Worm (Caenorhabditis elegans) whole organism, L4 larva: Measurements from ENCODE around the gene Y51H4A.937.

Source experiments
- aly-2 ChIP-seq: sonication (generic microtip); optimal IDR thresholded peaks from 2 replicates; lab custom pipeline; 2018; ENCODE audit warnings: missing biosample characterization, missing genetic modification characterization
- ceh-32 ChIP-seq: sonication (generic microtip); optimal IDR thresholded peaks from 2 replicates; lab custom pipeline; 2016; ENCODE audit warnings: mild to moderate bottlenecking, missing genetic modification characterization, missing compliant biosample characterization; ENCODE audit not compliant: poor library complexity
- hlh-30 ChIP-seq: sonication (generic microtip); optimal IDR thresholded peaks from 2 replicates; lab custom pipeline; 2017; ENCODE audit warnings: antibody characterized with exemption, mild to moderate bottlenecking, missing genetic modification characterization, missing compliant biosample characterization; ENCODE audit not compliant: insufficient read depth
- mep-1 ChIP-seq: fragments of 150-350 bp; sonication (generic microtip); optimal IDR thresholded peaks from 3 replicates; lab custom pipeline; 2014; ENCODE audit warnings: missing biosample characterization, missing genetic modification characterization
- nhr-10 ChIP-seq: fragments of 150-350 bp; optimal IDR thresholded peaks from 2 replicates; lab custom pipeline; 2014; ENCODE audit warnings: missing biosample characterization, missing genetic modification characterization

DNA sequence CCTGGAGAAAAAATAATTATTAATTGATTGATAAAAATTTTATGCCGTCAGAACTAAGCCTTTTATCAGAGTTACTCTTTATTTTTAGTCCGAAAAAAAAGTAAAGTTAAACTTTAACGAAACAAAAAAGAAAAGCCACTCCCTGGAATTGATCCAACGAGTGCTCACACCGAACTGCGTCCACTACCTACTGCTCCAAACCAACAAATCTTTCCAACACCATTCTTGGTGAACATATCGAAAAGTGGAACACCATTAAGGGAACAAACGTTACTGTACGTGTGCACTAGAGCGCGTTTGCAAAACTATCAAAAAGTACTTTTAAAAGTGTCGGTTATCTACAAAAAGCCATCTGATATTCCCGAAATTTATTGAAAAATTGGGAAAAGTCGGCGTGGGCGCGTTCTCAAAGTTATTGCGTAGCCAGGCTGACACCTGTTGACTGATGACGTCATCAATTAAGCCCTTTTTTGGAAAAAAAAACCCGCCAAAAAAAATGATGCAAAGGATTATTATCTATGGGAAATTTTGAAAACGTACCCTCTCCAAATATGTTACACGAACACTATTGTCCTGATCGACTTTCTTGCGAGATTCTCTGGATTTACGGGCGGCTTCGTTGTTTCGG lies 24.8 kb upstream of the Y51H4A.937 start:
- TF ChIP-seq hlh-30 (no peak), nhr-10 (tag; lab: Kevin White, UChicago) (no peak), aly-2 (tag; lab: Kevin White, UChicago) (no peak), mep-1 (no peak), ceh-32 (tag; lab: Kevin White, UChicago) (no peak)
